Worm (Caenorhabditis elegans): ENCODE data around the gene F53B1.8.

- TF ChIP-seq him-1 (tag; optimal IDR thresholded peaks at IDR 0.05) (no peak), W03F9.2 (tag; optimal IDR thresholded peaks at IDR 0.05) (no peak), dao-5 (tag; optimal IDR thresholded peaks at IDR 0.05) (no peak)
Observed at ce11 chrX:2087716-2088115, 42.3 kb downstream of the F53B1.8 start.
